Fruit fly (Drosophila melanogaster): ENCODE results near the gene p130CAS.

Gene p130CAS

dm6 chr3L:136591-137280 lies 15.9 kb upstream of the p130CAS start (continued):
- TF ChIP-seq fd64A (GFP tag; optimal IDR thresholded peaks at IDR 0.05), result peak; percentile 22
- TF ChIP-seq cato (GFP tag; optimal IDR thresholded peaks at IDR 0.05; ENCODE audit: borderline replicate concordance), result no peak
- TF ChIP-seq CG32772 (GFP tag; IDR thresholded peaks at IDR 0.05), result no peak
- no peak for TF ChIP-seq CG7987 (GFP tag; optimal IDR thresholded peaks at IDR 0.05)
- no peak for TF ChIP-seq sd (tag; optimal IDR thresholded peaks at IDR 0.05)
- TF ChIP-seq NFAT (GFP tag; IDR thresholded peaks at IDR 0.05), result no peak
- no peak for TF ChIP-seq CG8478 (optimal IDR thresholded peaks at IDR 0.05)
- peak; percentile 85 for TF ChIP-seq CG5180 (GFP tag; optimal IDR thresholded peaks at IDR 0.05)
- TF ChIP-seq CG4360 (GFP tag; IDR thresholded peaks at IDR 0.05), result no peak; the same call in 1 of the 2 replicates
- peak; percentile 89 for TF ChIP-seq cwo (GFP tag; optimal IDR thresholded peaks at IDR 0.05)
- no peak for TF ChIP-seq CG17359 (tag; optimal IDR thresholded peaks at IDR 0.05)
- no peak for TF ChIP-seq CG10979 (tag; optimal IDR thresholded peaks at IDR 0.05)
- TF ChIP-seq eyg (GFP tag; optimal IDR thresholded peaks at IDR 0.05), result no peak
- no peak for TF ChIP-seq Hr51 (GFP tag; optimal IDR thresholded peaks at IDR 0.05)
- no peak for TF ChIP-seq Ssrp (tag; optimal IDR thresholded peaks at IDR 0.05)
- no peak for TF ChIP-seq CG6791 (GFP tag; IDR thresholded peaks at IDR 0.05; ENCODE audit: partially characterized antibody)
- no peak for TF ChIP-seq lmd (GFP tag; IDR thresholded peaks at IDR 0.05)
- no peak for TF ChIP-seq lab (GFP tag; optimal IDR thresholded peaks at IDR 0.05)
- no peak for TF ChIP-seq grau (tag; optimal IDR thresholded peaks at IDR 0.05)
- no peak for TF ChIP-seq CG11696 (GFP tag; IDR thresholded peaks at IDR 0.05)
- peak; percentile 31 for TF ChIP-seq CG1233 (GFP tag; optimal IDR thresholded peaks at IDR 0.05)
- no peak for TF ChIP-seq CG18619 (GFP tag; optimal IDR thresholded peaks at IDR 0.05)
- TF ChIP-seq ewg (GFP tag; optimal IDR thresholded peaks at IDR 0.05), result no peak
- TF ChIP-seq CG3163 (GFP tag; optimal IDR thresholded peaks at IDR 0.05), result no peak
- TF ChIP-seq unc-4 (GFP tag; IDR thresholded peaks at IDR 0.05; ENCODE audit: partially characterized antibody), result no peak
- no peak for TF ChIP-seq Jarid2 (GFP tag; optimal IDR thresholded peaks at IDR 0.05)
- TF ChIP-seq Nf-YA (GFP tag; IDR thresholded peaks at IDR 0.05), result 0 out of 2 replicates have a peak, but pooled peaks have one; percentile 7
- TF ChIP-seq CG1792 (GFP tag; optimal IDR thresholded peaks at IDR 0.05), result no peak
- peak; percentile 72 for TF ChIP-seq Med (GFP tag)
- peak; percentile 9 for TF ChIP-seq CG8281 (tag; optimal IDR thresholded peaks at IDR 0.05)
- no peak for TF ChIP-seq HLH4C (GFP tag; IDR thresholded peaks at IDR 0.05; ENCODE audit: partially characterized antibody)
- no peak for TF ChIP-seq CG10147 (GFP tag; optimal IDR thresholded peaks at IDR 0.05)
- TF ChIP-seq E2f2 (GFP tag; IDR thresholded peaks at IDR 0.05), result no peak
- no peak for TF ChIP-seq CG4820 (GFP tag; optimal IDR thresholded peaks at IDR 0.05)
- no peak for TF ChIP-seq yki (optimal IDR thresholded peaks at IDR 0.05)
- TF ChIP-seq exex (tag; optimal IDR thresholded peaks at IDR 0.05), result peak; percentile 72
- 0 out of 3 replicates have a peak, but pooled peaks have one; percentile 17 for TF ChIP-seq gce (GFP tag; IDR thresholded peaks at IDR 0.05)
- no peak for TF ChIP-seq BtbVII (GFP tag; optimal IDR thresholded peaks at IDR 0.05)
- TF ChIP-seq CG4404 (GFP tag; IDR thresholded peaks at IDR 0.05), result no peak
- no peak for TF ChIP-seq Dp (GFP tag; optimal IDR thresholded peaks at IDR 0.05)
- no peak for TF ChIP-seq CG6689 (GFP tag; IDR thresholded peaks at IDR 0.05)
- TF ChIP-seq tna (GFP tag; IDR thresholded peaks at IDR 0.05; ENCODE audit: partially characterized antibody), result no peak
- TF ChIP-seq wek (GFP tag; optimal IDR thresholded peaks at IDR 0.05), result peak; percentile 17
- TF ChIP-seq run (tag; optimal IDR thresholded peaks at IDR 0.05), result no peak
- no peak for TF ChIP-seq luna (GFP tag; optimal IDR thresholded peaks at IDR 0.05)
- no peak for TF ChIP-seq CG1024 (GFP tag; IDR thresholded peaks at IDR 0.05)
- peak; percentile 25 for TF ChIP-seq sug (tag; optimal IDR thresholded peaks at IDR 0.05)
- no peak for TF ChIP-seq CG17612 (GFP tag; IDR thresholded peaks at IDR 0.05)
- no peak for TF ChIP-seq cad (GFP tag; optimal IDR thresholded peaks at IDR 0.05)
- no peak for TF ChIP-seq Blimp-1 (GFP tag; optimal IDR thresholded peaks at IDR 0.05)

All from whole organism, embryonic.